Worm (Caenorhabditis elegans): ENCODE results near the gene B0280.7.

- TF ChIP-seq ama-1 (optimal IDR thresholded peaks at IDR 0.05) (no peak), aly-1 (tag; optimal IDR thresholded peaks at IDR 0.05) (no peak), flt-1 (GFP tag; IDR thresholded peaks at IDR 0.05) (no peak), tbx-37 (GFP tag; conservative IDR thresholded peaks at IDR 0.05) (no peak), sea-1 (GFP tag; conservative IDR thresholded peaks at IDR 0.05) (no peak)
Measured at ce11 chrIII:7111793-7112192, at the start of gene B0280.7.
